Fruit fly (Drosophila melanogaster): ENCODE measurements around the gene CG31960.

CG31960 gene

dm6 chr2L:3784268-3784997 is at the start of gene CG31960:
Gene CG31960 (plus strand): TSS chr2L:3784947.
- TF ChIP-seq noc (tag; optimal IDR thresholded peaks at IDR 0.05): no peak

- TF ChIP-seq noc (tag; optimal IDR thresholded peaks at IDR 0.05): no peak
Observed at dm6 chr2L:3737003-3737662, 47.6 kb upstream of the CG31960 start.

DNA sequence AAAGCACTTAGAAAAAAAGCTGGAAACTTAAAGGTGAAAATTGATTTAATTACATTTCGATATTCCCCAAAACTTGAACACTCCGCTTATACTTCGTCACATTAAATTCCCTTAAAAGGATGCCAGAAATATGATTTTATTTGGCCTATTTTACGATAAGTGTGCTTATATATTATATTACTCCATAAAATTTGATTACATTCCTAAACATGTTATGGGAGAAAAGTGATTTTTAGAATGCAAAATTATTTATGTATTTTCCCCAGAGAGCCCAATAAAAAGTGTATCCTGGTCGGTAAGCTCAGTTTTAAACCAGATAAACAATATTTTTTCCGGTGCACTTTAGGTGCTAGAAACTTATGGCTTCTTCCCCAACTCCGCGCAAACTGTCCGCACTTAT is 47.1 kb upstream of the CG31960 start:
- no peak for TF ChIP-seq noc (tag; optimal IDR thresholded peaks at IDR 0.05)

DNA sequence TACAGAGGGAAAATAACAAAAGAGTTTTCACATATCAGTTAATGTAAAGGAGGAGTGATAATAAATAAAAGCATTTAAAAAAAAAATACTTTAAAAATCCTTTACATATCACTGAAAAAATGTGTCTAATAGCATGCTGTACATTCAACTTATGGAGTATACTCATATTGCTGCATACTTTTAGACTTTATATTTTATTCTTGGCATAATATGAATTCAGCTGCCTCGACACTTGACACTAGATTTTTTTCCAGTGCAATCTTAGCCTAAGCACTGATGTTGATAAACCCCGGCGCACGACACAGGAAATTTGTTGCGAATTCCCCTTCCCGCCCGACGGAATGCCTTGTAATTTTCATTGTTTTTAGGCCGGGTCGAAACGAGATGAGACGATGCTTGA is 44.3 kb upstream of the CG31960 start:
- no peak for TF ChIP-seq noc (tag; optimal IDR thresholded peaks at IDR 0.05)

DNA sequence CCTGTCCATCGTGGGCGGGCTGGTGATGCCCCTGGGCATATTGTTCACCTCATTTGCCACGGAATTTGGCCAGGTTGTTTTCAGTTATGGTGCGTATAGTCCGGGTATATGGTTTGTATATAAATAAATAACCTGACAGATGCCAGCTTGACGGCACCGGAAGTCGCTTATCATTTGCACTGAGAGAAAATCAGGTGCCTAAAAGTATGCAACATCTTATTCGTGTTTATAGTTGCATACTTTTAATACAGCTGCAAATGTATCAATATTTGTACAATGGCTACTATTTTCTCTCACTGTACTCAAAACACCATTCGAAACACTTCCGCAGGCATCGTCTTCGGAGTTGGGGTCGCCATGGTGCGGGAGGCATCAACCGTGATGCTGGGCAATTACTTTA is 36.1 kb upstream of the CG31960 start:
- TF ChIP-seq noc (tag; optimal IDR thresholded peaks at IDR 0.05): no peak

DNA sequence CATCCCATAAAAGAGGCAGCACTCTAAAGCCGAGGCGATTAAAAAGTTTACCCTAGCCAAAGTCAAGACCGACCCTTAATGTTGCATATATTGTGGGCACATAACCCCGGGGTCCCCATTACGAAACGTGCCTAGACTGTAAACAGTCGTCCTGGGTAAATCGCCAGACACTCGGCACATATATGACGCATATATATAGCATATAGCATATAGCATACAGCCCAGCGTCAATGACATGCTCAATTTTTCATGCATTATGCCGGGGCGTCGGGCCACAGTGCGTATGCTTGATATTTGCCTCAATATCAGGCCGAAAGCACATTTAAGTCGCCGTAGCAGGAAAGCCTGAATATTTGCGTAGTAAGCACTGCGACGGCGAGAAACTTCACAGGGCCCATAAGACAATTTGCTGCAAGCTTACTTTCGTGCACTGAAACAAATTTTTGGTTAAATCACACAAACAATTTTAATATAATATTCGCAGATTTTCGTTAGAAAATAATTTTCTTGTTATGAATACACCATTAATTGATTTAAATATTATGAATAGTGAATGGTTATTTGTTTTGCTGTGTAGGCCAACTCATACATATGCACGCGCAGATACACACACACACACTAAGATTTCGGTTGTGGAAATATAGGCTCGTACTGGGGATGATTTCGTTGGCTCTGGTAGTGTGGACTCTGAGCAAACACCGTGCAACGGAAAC is 29.8 kb upstream of the CG31960 start:
- TF ChIP-seq noc (tag; optimal IDR thresholded peaks at IDR 0.05): no peak

dm6 chr2L:3756831-3757351 is 27.9 kb upstream of the CG31960 start, which contains the start of gene CG43707:
Gene CG43707 (plus strand): TSS chr2L:3757256.
- no peak for TF ChIP-seq noc (tag; optimal IDR thresholded peaks at IDR 0.05)

- no peak for TF ChIP-seq noc (tag; optimal IDR thresholded peaks at IDR 0.05)
Observed at dm6 chr2L:3765194-3765593, 19.6 kb upstream of the CG31960 start, which contains the start of gene CG43703. Gene CG43703 (plus strand): TSS chr2L:3765494.

DNA sequence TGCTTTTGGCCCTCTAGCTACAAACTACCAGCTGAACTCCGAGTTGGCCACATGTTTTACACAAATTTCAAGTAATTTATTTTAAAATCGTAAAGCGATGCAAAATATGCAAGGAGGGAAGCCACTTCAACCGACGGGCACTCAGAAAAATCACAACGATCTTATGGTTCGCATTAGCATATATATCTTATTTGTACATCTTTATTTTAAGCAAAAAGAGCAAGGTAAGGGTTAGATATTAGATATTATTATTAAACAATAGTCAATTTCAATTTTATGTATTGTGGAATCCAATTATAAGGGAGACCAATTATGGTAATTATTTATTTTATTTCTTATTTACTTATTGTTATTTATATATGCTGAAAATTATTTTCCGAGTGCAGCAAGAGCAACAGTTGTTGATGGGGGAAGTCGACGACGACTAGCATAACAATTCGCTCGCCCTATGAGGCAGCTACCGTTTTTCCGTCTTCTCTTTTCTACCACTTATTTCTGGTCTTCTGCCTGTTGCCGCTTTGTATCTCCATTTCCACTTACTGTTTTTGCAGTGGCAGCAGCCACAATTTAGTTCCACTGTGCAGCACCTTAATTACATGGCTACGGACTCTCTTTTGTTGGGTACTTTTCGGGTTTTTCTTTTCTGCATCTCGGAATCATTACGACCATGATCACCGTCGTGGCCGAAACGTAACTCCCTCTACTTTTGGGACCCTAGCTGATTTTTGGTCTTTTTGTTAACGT is 14.9 kb upstream of the CG31960 start:
- TF ChIP-seq noc (tag; optimal IDR thresholded peaks at IDR 0.05): no peak

DNA sequence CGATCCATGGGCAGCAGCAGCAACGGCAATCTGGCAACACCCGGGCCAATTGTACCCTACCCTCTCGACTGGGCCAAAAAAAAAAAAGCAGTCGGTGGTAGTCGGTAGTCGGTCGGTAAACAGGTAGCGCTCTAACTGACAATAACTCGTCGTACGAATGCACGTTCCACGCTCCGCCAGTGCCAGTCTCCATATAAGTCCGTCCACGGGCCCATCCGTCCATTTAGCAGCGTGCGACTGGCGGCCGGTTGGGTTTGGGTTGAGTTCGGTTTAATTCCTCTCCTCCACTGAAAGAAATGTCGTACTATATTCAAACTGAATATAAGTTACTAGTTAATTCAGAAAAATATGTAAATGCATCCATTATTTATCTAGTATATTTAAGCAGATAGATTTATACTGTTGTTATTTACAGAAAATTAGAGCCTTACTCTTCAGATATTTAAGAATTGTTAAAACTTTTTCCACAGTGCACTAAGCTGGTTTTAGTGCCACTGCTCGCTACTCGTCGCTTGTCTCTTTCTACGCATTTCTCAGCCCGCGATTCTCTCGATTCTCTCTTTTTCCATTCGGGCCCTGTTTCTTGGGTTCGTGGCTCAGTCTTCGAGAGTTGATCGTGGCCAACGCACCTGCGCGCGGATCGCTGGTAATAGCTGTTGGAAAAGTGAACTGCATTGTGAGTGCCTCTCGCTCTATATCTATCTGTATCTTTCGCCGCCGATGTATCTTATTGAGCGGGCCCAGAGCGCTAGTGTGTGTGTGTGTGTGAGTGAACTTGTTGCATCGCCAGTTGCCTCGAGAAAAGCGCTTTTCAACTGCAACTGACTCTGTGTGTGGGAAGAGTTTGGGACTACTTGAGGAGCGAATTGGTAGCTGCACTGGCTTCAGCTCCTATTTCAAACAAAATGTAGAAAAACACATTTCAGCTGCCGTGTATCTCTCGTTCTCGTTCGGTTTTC is 13.4 kb upstream of the CG31960 start, which contains the start of gene bowl:
Gene bowl (plus strand): TSS at position 592 of the 959 bp plus-strand sequence.
- TF ChIP-seq noc (tag; optimal IDR thresholded peaks at IDR 0.05): peak; percentile 95

dm6 chr2L:3772068-3772428 is 12.7 kb upstream of the CG31960 start:
- TF ChIP-seq noc (tag; optimal IDR thresholded peaks at IDR 0.05): no peak

- TF ChIP-seq noc (tag; optimal IDR thresholded peaks at IDR 0.05): no peak
Observed at dm6 chr2L:3772599-3772936, 12.2 kb upstream of the CG31960 start.

DNA sequence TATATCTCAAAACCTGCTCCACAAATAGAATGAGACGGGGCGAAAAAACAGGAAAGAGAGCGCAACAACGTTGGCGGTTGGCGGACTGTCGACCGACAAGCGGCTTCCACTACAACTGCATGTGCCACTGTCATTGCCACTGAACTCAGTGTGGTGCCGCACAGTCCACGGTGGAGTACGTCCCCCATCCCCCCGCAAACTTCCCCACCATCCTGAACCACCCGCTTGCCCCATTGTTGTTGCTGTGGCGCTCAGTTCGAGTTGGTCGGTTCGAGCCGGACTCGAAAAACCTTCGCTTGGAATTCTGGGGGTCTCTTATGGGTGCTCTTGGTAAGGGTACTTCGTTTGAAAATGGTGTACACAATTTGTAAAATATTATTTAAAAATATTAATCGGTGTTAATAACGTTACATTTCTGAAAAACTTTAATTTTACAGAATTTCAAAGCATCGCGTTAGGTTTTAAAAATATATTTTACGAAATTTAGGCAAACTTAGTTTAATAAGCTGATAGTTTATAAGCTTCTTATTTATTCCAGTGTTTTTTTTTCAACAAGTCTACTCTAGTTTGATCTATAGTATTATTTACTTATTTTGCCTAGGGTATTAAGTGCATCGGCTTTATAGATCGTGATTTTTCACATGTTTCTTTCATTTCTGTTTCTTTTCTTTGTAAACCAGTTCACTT is 11.7 kb upstream of the CG31960 start:
- peak; percentile 73 for TF ChIP-seq noc (tag; optimal IDR thresholded peaks at IDR 0.05)

DNA sequence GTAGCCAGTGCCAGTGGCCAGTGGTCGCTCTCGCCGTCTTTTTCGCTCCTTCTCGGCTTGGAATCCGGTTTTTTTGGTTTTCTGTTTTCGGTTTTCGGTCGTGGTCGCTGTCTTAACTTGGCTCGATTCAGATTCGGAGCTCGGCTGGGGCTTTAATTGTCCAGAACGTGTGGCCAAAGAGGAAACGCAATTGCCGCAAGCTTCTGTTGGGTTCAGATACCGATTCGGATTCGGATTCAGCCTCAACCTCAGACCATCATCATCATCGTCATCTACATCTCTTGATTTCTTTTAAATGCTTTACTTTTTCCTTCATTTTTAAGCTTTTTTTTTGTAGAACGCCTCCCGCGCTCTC is 11.1 kb upstream of the CG31960 start:
- no peak for TF ChIP-seq noc (tag; optimal IDR thresholded peaks at IDR 0.05)

Data from whole organism, larva.